Fruit fly (Drosophila melanogaster): ENCODE results near the gene mth.

dm6 chr3L:390194-390593, 43.4 kb upstream of the mth start:
- TF ChIP-seq CG13204 (GFP tag; optimal IDR thresholded peaks at IDR 0.05) (no peak), CG9948 (tag; optimal IDR thresholded peaks at IDR 0.05) (peak; percentile 7), CG8159 (tag; optimal IDR thresholded peaks at IDR 0.05) (no peak), Pif1A (GFP tag; optimal IDR thresholded peaks at IDR 0.05) (peak; percentile 25), CG4496 (GFP tag; IDR thresholded peaks at IDR 0.05) (no peak), EcR (GFP tag; optimal IDR thresholded peaks at IDR 0.05) (no peak), rn (GFP tag; IDR thresholded peaks at IDR 0.05) (no peak), CG10348 (GFP tag; IDR thresholded peaks at IDR 0.05) (no peak), CG17806 (tag; optimal IDR thresholded peaks at IDR 0.05) (peak; percentile 20)
